Worm (Caenorhabditis elegans): ENCODE results near the gene daf-5.

DNA sequence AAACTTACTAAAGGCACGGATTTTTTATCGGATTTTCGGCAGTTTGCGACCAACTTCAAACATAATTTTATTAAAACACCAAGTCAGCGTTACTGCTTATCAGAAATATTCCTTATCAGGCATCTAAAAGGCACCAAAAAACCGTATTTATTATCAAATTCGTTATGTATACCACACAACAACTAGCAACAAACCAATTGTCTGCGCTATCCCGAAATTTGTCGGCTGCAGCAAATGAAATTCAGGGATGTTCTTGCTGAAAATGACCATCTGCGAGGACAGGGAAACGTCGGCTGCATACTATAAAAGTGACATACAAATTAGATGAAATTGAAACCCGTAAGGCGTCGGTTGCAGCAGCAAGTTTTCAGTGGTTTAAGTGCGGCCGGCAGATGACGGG is 54.1 kb downstream of the daf-5 start:
- TF ChIP-seq sea-1 (GFP tag; conservative IDR thresholded peaks at IDR 0.05), result no peak
- TF ChIP-seq aly-1 (tag; optimal IDR thresholded peaks at IDR 0.05), result no peak
- TF ChIP-seq tbx-11 (GFP tag; IDR thresholded peaks at IDR 0.05), result no peak
- TF ChIP-seq ama-1 (optimal IDR thresholded peaks at IDR 0.05), result no peak
- no peak for TF ChIP-seq scrt-1 (GFP tag; IDR thresholded peaks at IDR 0.05)

Data from whole organism, early embryonic.